Worm (Caenorhabditis elegans) whole organism, L4 larva: Measurements from ENCODE around the gene ifb-1.

Source experiments
- D1046.2 ChIP-seq: fragments of 200-800 bp; sonication (Bioruptor generic); IDR thresholded peaks from 2 replicates; pipeline ENCODE4 v1.3.6; 2022; ENCODE audit warnings: missing genetic modification characterization, missing compliant biosample characterization
- F10B5.3 ChIP-seq: sonication (generic microtip); optimal IDR thresholded peaks from 2 replicates; lab custom pipeline; 2016; ENCODE audit warnings: mild to moderate bottlenecking, missing genetic modification characterization, missing compliant biosample characterization
- F37D6.2 ChIP-seq: sonication (generic microtip); optimal IDR thresholded peaks from 2 replicates; lab custom pipeline; 2016; ENCODE audit warnings: mild to moderate bottlenecking, missing genetic modification characterization, missing compliant biosample characterization
- Y105C5A.15 ChIP-seq: fragments of 200-800 bp; sonication (Bioruptor generic); IDR thresholded peaks from 2 replicates; pipeline ENCODE4 v1.3.6; 2022; ENCODE audit warnings: missing genetic modification characterization, missing compliant biosample characterization
- Y5F2A.4 ChIP-seq: fragments of 200-800 bp; sonication (Bioruptor generic); optimal IDR thresholded peaks from 2 replicates; lab custom pipeline; 2018; ENCODE audit warnings: mild to moderate bottlenecking, missing genetic modification characterization, missing compliant biosample characterization
- ZK337.2 ChIP-seq: fragments of 200-800 bp; sonication (Bioruptor generic); IDR thresholded peaks from 2 replicates; pipeline ENCODE4 v1.3.6; 2022; ENCODE audit warnings: missing genetic modification reagents, missing genetic modification characterization, missing compliant biosample characterization
- ZK546.5 ChIP-seq, 2 experiments: sonication (generic microtip); optimal IDR thresholded peaks; 2 replicates each; lab custom pipeline; 2017; ENCODE audit warnings: missing biosample characterization in 2 of 2, missing genetic modification characterization in 2 of 2
- ama-1 ChIP-seq: fragments of 150-350 bp; optimal IDR thresholded peaks from 2 replicates; lab custom pipeline; 2014; ENCODE audit warnings: inconsistent platforms, mixed read lengths
- attf-4 ChIP-seq: sonication (generic microtip); optimal IDR thresholded peaks from 3 replicates; lab custom pipeline; 2017; ENCODE audit warnings: missing biosample characterization, missing genetic modification characterization
- ceh-28 ChIP-seq: fragments of 150-350 bp; optimal IDR thresholded peaks from 2 replicates; lab custom pipeline; 2014; ENCODE audit warnings: missing biosample characterization, missing genetic modification reagents, missing genetic modification characterization
- ceh-32 ChIP-seq: sonication (generic microtip); optimal IDR thresholded peaks from 2 replicates; lab custom pipeline; 2016; ENCODE audit warnings: mild to moderate bottlenecking, missing genetic modification characterization, missing compliant biosample characterization; ENCODE audit not compliant: poor library complexity
- ceh-82 ChIP-seq: sonication (generic microtip); optimal IDR thresholded peaks from 2 replicates; lab custom pipeline; 2017; ENCODE audit warnings: missing biosample characterization, missing genetic modification characterization
- ces-1 ChIP-seq: fragments of 150-350 bp; sonication (generic microtip); optimal IDR thresholded peaks from 4 replicates; lab custom pipeline; 2014; ENCODE audit warnings: missing biosample characterization, missing genetic modification reagents, missing genetic modification characterization
- ctbp-1 ChIP-seq: fragments of 200-800 bp; sonication (Bioruptor generic); IDR thresholded peaks from 2 replicates; pipeline ENCODE4 v1.3.6; 2022; ENCODE audit warnings: missing genetic modification reagents, missing genetic modification characterization, missing compliant biosample characterization
- daf-12 ChIP-seq: fragments of 150-350 bp; optimal IDR thresholded peaks from 2 replicates; lab custom pipeline; 2014; ENCODE audit warnings: missing biosample characterization, missing genetic modification reagents, missing genetic modification characterization
- daf-16 ChIP-seq, 3 experiments: sonication (generic microtip); optimal IDR thresholded peaks; 2 replicates each; lab custom pipeline; 2016 to 2017; ENCODE audit warnings: missing genetic modification characterization in 3 of 3, missing genetic modification reagents in 3 of 3, mild to moderate bottlenecking in 2 of 3, missing compliant biosample characterization in 2 of 3, missing biosample characterization in 1 of 3, moderate library complexity in 1 of 3
- dmd-6 ChIP-seq: fragments of 200-800 bp; sonication (Bioruptor generic); IDR thresholded peaks from 2 replicates; pipeline ENCODE4 v1.3.6; 2022; ENCODE audit warnings: missing genetic modification reagents, missing genetic modification characterization, missing compliant biosample characterization
- dmd-8 ChIP-seq: fragments of 200-800 bp; sonication (Bioruptor generic); IDR thresholded peaks from 2 replicates; pipeline ENCODE4 v1.3.6; 2022; ENCODE audit warnings: missing genetic modification characterization, missing compliant biosample characterization
- fos-1 ChIP-seq: fragments of 150-350 bp; optimal IDR thresholded peaks from 2 replicates; lab custom pipeline; 2014; ENCODE audit warnings: missing biosample characterization, missing genetic modification characterization
- hif-1 ChIP-seq, 2 experiments: sonication (generic microtip); optimal IDR thresholded peaks; 2 replicates each; lab custom pipeline; 2016 to 2017; ENCODE audit warnings: missing compliant biosample characterization in 2 of 2, missing genetic modification characterization in 2 of 2, missing genetic modification reagents in 2 of 2, missing genotype in 2 of 2, mild to moderate bottlenecking in 1 of 2
- jun-1 ChIP-seq: fragments of 150-350 bp; optimal IDR thresholded peaks from 2 replicates; lab custom pipeline; 2014; ENCODE audit warnings: missing biosample characterization, missing genetic modification reagents, missing genetic modification characterization
- lin-13 ChIP-seq: fragments of 150-350 bp; optimal IDR thresholded peaks from 2 replicates; lab custom pipeline; 2014; ENCODE audit warnings: missing biosample characterization, missing genetic modification reagents, missing genetic modification characterization
- lin-15B ChIP-seq: fragments of 150-350 bp; sonication (generic microtip); optimal IDR thresholded peaks from 3 replicates; lab custom pipeline; 2014; ENCODE audit warnings: missing biosample characterization, missing genetic modification characterization
- lin-29 ChIP-seq: fragments of 200-800 bp; sonication (Bioruptor generic); IDR thresholded peaks from 2 replicates; pipeline ENCODE4 v1.3.6; 2022; ENCODE audit warnings: missing genetic modification reagents, missing genetic modification characterization, missing compliant biosample characterization
- lin-38 ChIP-seq: fragments of 200-800 bp; sonication (Bioruptor generic); IDR thresholded peaks from 2 replicates; pipeline ENCODE4 v1.3.6; 2022; ENCODE audit warnings: missing genetic modification reagents, missing genetic modification characterization, missing compliant biosample characterization
- lin-39 ChIP-seq: fragments of 150-350 bp; optimal IDR thresholded peaks from 2 replicates; lab custom pipeline; 2014; ENCODE audit warnings: missing biosample characterization, missing genetic modification reagents, missing genetic modification characterization
- lir-3 ChIP-seq: sonication (generic microtip); optimal IDR thresholded peaks from 2 replicates; lab custom pipeline; 2016; ENCODE audit warnings: mild to moderate bottlenecking, missing genetic modification characterization, missing compliant biosample characterization
- madf-5 ChIP-seq, 2 experiments: fragments of 200-800 bp; sonication (Bioruptor generic); IDR thresholded peaks; 2 replicates each; pipeline ENCODE4 v1.3.6; 2022; ENCODE audit warnings: missing compliant biosample characterization in 2 of 2, missing genetic modification characterization in 2 of 2
- madf-9 ChIP-seq: fragments of 200-800 bp; sonication (Bioruptor generic); conservative IDR thresholded peaks from 2 replicates; pipeline ENCODE4 v1.3.6; 2022; ENCODE audit warnings: missing genetic modification reagents, missing genetic modification characterization, missing compliant biosample characterization
- mdl-1 ChIP-seq, 2 experiments: fragments of 150-350 bp in 1 of 2; sonication (generic microtip) in 1 of 2; optimal IDR thresholded peaks; 2 replicates each; lab custom pipeline; 2014 to 2017; ENCODE audit warnings: missing biosample characterization in 2 of 2, missing genetic modification characterization in 2 of 2
- mdt-29 ChIP-seq: fragments of 200-800 bp; sonication (Bioruptor generic); IDR thresholded peaks from 2 replicates; pipeline ENCODE4 v1.3.6; 2022; ENCODE audit warnings: missing genetic modification reagents, missing genetic modification characterization, missing compliant biosample characterization
- mep-1 ChIP-seq: fragments of 150-350 bp; sonication (generic microtip); optimal IDR thresholded peaks from 3 replicates; lab custom pipeline; 2014; ENCODE audit warnings: missing biosample characterization, missing genetic modification characterization
- mes-2 ChIP-seq: sonication (generic microtip); optimal IDR thresholded peaks from 2 replicates; lab custom pipeline; 2016; ENCODE audit warnings: missing genotype, mild to moderate bottlenecking, missing genetic modification characterization, missing compliant biosample characterization; ENCODE audit not compliant: poor library complexity, severe bottlenecking
- nhr-11 ChIP-seq: fragments of 150-350 bp; optimal IDR thresholded peaks from 2 replicates; lab custom pipeline; 2014; ENCODE audit warnings: missing biosample characterization, missing genetic modification characterization
- nhr-237 ChIP-seq: sonication (generic microtip); optimal IDR thresholded peaks from 2 replicates; lab custom pipeline; 2017; ENCODE audit warnings: missing biosample characterization, missing genetic modification characterization
- nhr-41 ChIP-seq: fragments of 200-800 bp; sonication (Bioruptor generic); IDR thresholded peaks from 2 replicates; pipeline ENCODE4 v1.3.6; 2022; ENCODE audit warnings: missing genetic modification reagents, missing genetic modification characterization, missing compliant biosample characterization
- nhr-42 ChIP-seq: fragments of 200-800 bp; sonication (Bioruptor generic); IDR thresholded peaks from 2 replicates; pipeline ENCODE4 v1.3.6; 2022; ENCODE audit warnings: missing genetic modification characterization, missing compliant biosample characterization
- nhr-48 ChIP-seq: sonication (generic microtip); optimal IDR thresholded peaks from 2 replicates; lab custom pipeline; 2016; ENCODE audit warnings: mild to moderate bottlenecking, missing genetic modification characterization, missing compliant biosample characterization
- nhr-77 ChIP-seq: fragments of 150-350 bp; optimal IDR thresholded peaks from 2 replicates; lab custom pipeline; 2014; ENCODE audit warnings: missing biosample characterization, missing genetic modification characterization
- pha-4 ChIP-seq, 2 experiments: fragments of 150-350 bp in 1 of 2; fragments of 200-800 bp in 1 of 2; sonication (Bioruptor generic) in 1 of 2; IDR thresholded peaks in 1 of 2; optimal IDR thresholded peaks in 1 of 2; 2 replicates each; pipeline versions ENCODE4 v1.3.6 to Lab custom; 2014 to 2022; ENCODE audit warnings: missing genetic modification characterization in 2 of 2, missing genetic modification reagents in 2 of 2, missing biosample characterization in 1 of 2, missing compliant biosample characterization in 1 of 2
- rbr-2 ChIP-seq: sonication (generic microtip); optimal IDR thresholded peaks from 2 replicates; lab custom pipeline; 2016; ENCODE audit warnings: missing genotype, missing genetic modification characterization, missing compliant biosample characterization
- sdz-12 ChIP-seq: fragments of 200-800 bp; sonication (Bioruptor generic); optimal IDR thresholded peaks from 2 replicates; lab custom pipeline; 2018; ENCODE audit warnings: mild to moderate bottlenecking, missing genetic modification characterization, missing compliant biosample characterization
- set-16 ChIP-seq: fragments of 200-800 bp; sonication (Bioruptor generic); IDR thresholded peaks from 2 replicates; pipeline ENCODE4 v1.3.6; 2022; ENCODE audit warnings: missing genetic modification reagents, missing genetic modification characterization, missing compliant biosample characterization
- spr-1 ChIP-seq: sonication (generic microtip); optimal IDR thresholded peaks from 2 replicates; lab custom pipeline; 2016; ENCODE audit warnings: mild to moderate bottlenecking, missing genetic modification characterization, missing compliant biosample characterization
- tag-97 ChIP-seq: fragments of 200-800 bp; sonication (Bioruptor generic); IDR thresholded peaks from 2 replicates; pipeline ENCODE4 v1.3.6; 2022; ENCODE audit warnings: missing genetic modification characterization, missing compliant biosample characterization
- unc-39 ChIP-seq: sonication (generic microtip); optimal IDR thresholded peaks from 2 replicates; lab custom pipeline; 2017; ENCODE audit warnings: missing biosample characterization, missing genetic modification characterization
- unc-62 ChIP-seq, 3 experiments: fragments of 150-350 bp in 1 of 3; sonication (generic microtip); optimal IDR thresholded peaks in 2 of 3; peaks in 1 of 3; 1 replicate in 1 of 3; 2 replicates in 2 of 3; lab custom pipeline; 2014 to 2017; ENCODE audit warnings: missing biosample characterization in 3 of 3, missing genetic modification characterization in 3 of 3, missing genetic modification reagents in 3 of 3, missing genotype in 1 of 3
- vab-7 ChIP-seq: fragments of 200-800 bp; sonication (Bioruptor generic); IDR thresholded peaks from 2 replicates; pipeline ENCODE4 v1.3.6; 2022; ENCODE audit warnings: missing genetic modification reagents, missing genetic modification characterization, missing compliant biosample characterization
- zfp-2 ChIP-seq: sonication (generic microtip); optimal IDR thresholded peaks from 2 replicates; lab custom pipeline; 2016; ENCODE audit warnings: mild to moderate bottlenecking, missing genetic modification characterization, missing compliant biosample characterization
- zfp-3 ChIP-seq: fragments of 200-800 bp; sonication (Bioruptor generic); conservative IDR thresholded peaks from 2 replicates; pipeline ENCODE4 v1.3.6; 2022; ENCODE audit warnings: missing genetic modification reagents, missing genetic modification characterization, missing compliant biosample characterization
- ztf-11 ChIP-seq: fragments of 150-350 bp; optimal IDR thresholded peaks from 2 replicates; lab custom pipeline; 2014; ENCODE audit warnings: missing biosample characterization, missing genetic modification characterization

ifb-1 gene

ce11 chrII:5725094-5725493, 40.3 kb upstream of the ifb-1 start (continued):
- TF ChIP-seq ceh-28 (tag; lab: Kevin White, UChicago) = peak; percentile 61
- TF ChIP-seq ceh-82 (tag; lab: Kevin White, UChicago) = no peak
- TF ChIP-seq set-16 (GFP tag; lab: Robert Waterston, UW) = no peak
- TF ChIP-seq nhr-237 = no peak
- TF ChIP-seq lir-3 (tag; lab: Kevin White, UChicago) = no peak
- peak; percentile 35; the same call in 1 of the 2 replicates for TF ChIP-seq vab-7 (GFP tag; lab: Robert Waterston, UW)
- no peak for TF ChIP-seq zfp-3
- TF ChIP-seq lin-29 = no peak
- no peak for TF ChIP-seq mes-2 (tag; lab: Kevin White, UChicago)
- peak; percentile 21; the same call in 1 of the 2 replicates for TF ChIP-seq dmd-6
- TF ChIP-seq nhr-11 (tag; lab: Kevin White, UChicago) = peak; percentile 57
- TF ChIP-seq lin-38 = no peak
- no peak for TF ChIP-seq ceh-32 (tag; lab: Kevin White, UChicago)
- no peak for TF ChIP-seq Y105C5A.15 (GFP tag; lab: Robert Waterston, UW)
- no peak for TF ChIP-seq daf-16 (GFP tag; optimal IDR thresholded peaks at IDR 0.05; lab: Kevin White, UChicago)
- no peak for TF ChIP-seq daf-16 (tag; optimal IDR thresholded peaks at IDR 0.05; lab: Kevin White, UChicago)
- TF ChIP-seq jun-1 (tag; lab: Kevin White, UChicago) = no peak
- TF ChIP-seq lin-13 (GFP tag; lab: Kevin White, UChicago) = no peak
- no peak for TF ChIP-seq unc-39 (tag; lab: Kevin White, UChicago)
- TF ChIP-seq unc-62 (GFP tag; optimal IDR thresholded peaks at IDR 0.05 in 1 of 2; lab: Kevin White, UChicago) = peak in 1 of 2 experiments; percentile 75
- TF ChIP-seq unc-62 (tag; optimal IDR thresholded peaks at IDR 0.05; lab: Kevin White, UChicago) = no peak
- TF ChIP-seq nhr-48 (tag; lab: Kevin White, UChicago) = no peak
- no peak for TF ChIP-seq daf-12
- no peak for TF ChIP-seq lin-39 (tag; lab: Kevin White, UChicago)
- TF ChIP-seq mdt-29 = no peak
- peak; percentile 86 for TF ChIP-seq mep-1 (tag; lab: Kevin White, UChicago)
- TF ChIP-seq nhr-42 (GFP tag; lab: Robert Waterston, UW) = no peak
- TF ChIP-seq ces-1 = peak; percentile 67
- no peak for TF ChIP-seq ZK337.2 (GFP tag; lab: Robert Waterston, UW)
- TF ChIP-seq ZK546.5 (tag; optimal IDR thresholded peaks at IDR 0.05; lab: Kevin White, UChicago) = no peak
- no peak for TF ChIP-seq pha-4 (GFP tag; IDR thresholded peaks at IDR 0.05; lab: Robert Waterston, UW)
- TF ChIP-seq pha-4 (tag; optimal IDR thresholded peaks at IDR 0.05; lab: Kevin White, UChicago) = no peak
- TF ChIP-seq attf-4 (tag; lab: Kevin White, UChicago) = no peak
- TF ChIP-seq tag-97 (GFP tag; lab: Robert Waterston, UW) = no peak
- peak in 1 of 2 experiments; percentile 47 for TF ChIP-seq mdl-1 (tag; optimal IDR thresholded peaks at IDR 0.05; lab: Kevin White, UChicago)
- TF ChIP-seq nhr-41 = no peak
- TF ChIP-seq ztf-11 (tag; lab: Kevin White, UChicago) = no peak
- no peak for TF ChIP-seq F10B5.3
- TF ChIP-seq hif-1 (tag; optimal IDR thresholded peaks at IDR 0.05; lab: Kevin White, UChicago) = peak in 1 of 2 experiments; percentile 37
- TF ChIP-seq ctbp-1 (GFP tag; lab: Robert Waterston, UW) = peak; percentile 73
- TF ChIP-seq ama-1 (lab: Kevin White, UChicago) = no peak
- TF ChIP-seq rbr-2 (tag; lab: Kevin White, UChicago) = peak; percentile 84
- no peak for TF ChIP-seq D1046.2
- no peak for TF ChIP-seq madf-5 (GFP tag; IDR thresholded peaks at IDR 0.05; lab: Robert Waterston, UW)
- TF ChIP-seq F37D6.2 (tag; lab: Kevin White, UChicago) = peak; percentile 61
- no peak for TF ChIP-seq nhr-77
- TF ChIP-seq dmd-8 = no peak
- no peak for TF ChIP-seq Y5F2A.4 (GFP tag; lab: Kevin White, UChicago)
- TF ChIP-seq fos-1 (tag; lab: Kevin White, UChicago) = no peak
- TF ChIP-seq madf-9 (GFP tag; lab: Robert Waterston, UW) = no peak
- no peak for TF ChIP-seq lin-15B
- TF ChIP-seq zfp-2 (tag; lab: Kevin White, UChicago) = no peak
- no peak for TF ChIP-seq sdz-12
- TF ChIP-seq spr-1 = no peak
